Worm (Caenorhabditis elegans) whole organism, mixed stage, embryonic: Measurements from ENCODE around the gene H01M10.2.
A peak's percentile ranks its signal among the peaks of the same experiment; 100 is the strongest.

Experiments used
- M03D4.4 ChIP-seq: sonication (generic microtip); optimal IDR thresholded peaks from 2 replicates; lab custom pipeline; 2017; ENCODE audit warnings: mild to moderate bottlenecking, missing genetic modification characterization, missing compliant biosample characterization
- bed-3 ChIP-seq: fragments of 200-800 bp; sonication (Bioruptor generic); optimal IDR thresholded peaks from 3 replicates; lab custom pipeline; 2018; ENCODE audit warnings: mild to moderate bottlenecking, missing genetic modification characterization, moderate library complexity, missing compliant biosample characterization
- blmp-1 ChIP-seq: fragments of 150-350 bp; optimal IDR thresholded peaks from 2 replicates; lab custom pipeline; 2014; ENCODE audit warnings: missing biosample characterization, missing genetic modification characterization
- ceh-39 ChIP-seq: fragments of 150-350 bp; optimal IDR thresholded peaks from 2 replicates; lab custom pipeline; 2014; ENCODE audit warnings: missing biosample characterization, missing genetic modification characterization
- ceh-43 ChIP-seq: fragments of 200-800 bp; sonication (Bioruptor generic); optimal IDR thresholded peaks from 2 replicates; lab custom pipeline; 2018; ENCODE audit warnings: mild to moderate bottlenecking, missing genetic modification characterization, moderate library complexity, missing compliant biosample characterization
- ceh-83 ChIP-seq: fragments of 200-800 bp; sonication (Bioruptor generic); optimal IDR thresholded peaks from 2 replicates; lab custom pipeline; 2018; ENCODE audit warnings: mild to moderate bottlenecking, missing genetic modification characterization, missing compliant biosample characterization
- ces-1 ChIP-seq: fragments of 150-350 bp; optimal IDR thresholded peaks from 2 replicates; lab custom pipeline; 2014; ENCODE audit warnings: missing biosample characterization, missing genetic modification reagents, missing genetic modification characterization
- cnd-1 ChIP-seq: fragments of 200-800 bp; sonication (Bioruptor generic); optimal IDR thresholded peaks from 2 replicates; lab custom pipeline; 2018; ENCODE audit warnings: mild to moderate bottlenecking, missing genetic modification characterization, missing compliant biosample characterization
- drap-1 ChIP-seq: fragments of 200-800 bp; sonication (Bioruptor generic); optimal IDR thresholded peaks from 3 replicates; lab custom pipeline; 2018; ENCODE audit warnings: mild to moderate bottlenecking, missing genetic modification characterization, missing compliant biosample characterization
- elt-1 ChIP-seq: sonication (generic microtip); optimal IDR thresholded peaks from 2 replicates; lab custom pipeline; 2017; ENCODE audit warnings: missing genetic modification characterization, mild to moderate bottlenecking, missing compliant biosample characterization, antibody characterized with exemption, moderate library complexity, borderline replicate concordance; ENCODE audit not compliant: insufficient read depth
- elt-3 ChIP-seq: fragments of 150-350 bp; optimal IDR thresholded peaks from 2 replicates; lab custom pipeline; 2014; ENCODE audit warnings: missing biosample characterization, missing genetic modification characterization
- flh-1 ChIP-seq: fragments of 200-800 bp; sonication (Bioruptor generic); optimal IDR thresholded peaks from 2 replicates; lab custom pipeline; 2018; ENCODE audit warnings: mild to moderate bottlenecking, missing genetic modification characterization, moderate library complexity, missing compliant biosample characterization
- ham-2 ChIP-seq: fragments of 200-800 bp; sonication (Bioruptor generic); optimal IDR thresholded peaks from 2 replicates; lab custom pipeline; 2018; ENCODE audit warnings: mild to moderate bottlenecking, missing genetic modification characterization, missing compliant biosample characterization
- hlh-1 ChIP-seq: fragments of 150-350 bp; optimal IDR thresholded peaks from 2 replicates; lab custom pipeline; 2014; ENCODE audit warnings: missing biosample characterization, missing genetic modification reagents, missing genetic modification characterization
- lin-13 ChIP-seq: fragments of 150-350 bp; optimal IDR thresholded peaks from 2 replicates; lab custom pipeline; 2014; ENCODE audit warnings: missing biosample characterization, missing genetic modification characterization
- lin-32 ChIP-seq: fragments of 200-800 bp; sonication (Bioruptor generic); optimal IDR thresholded peaks from 2 replicates; lab custom pipeline; 2018; ENCODE audit warnings: mild to moderate bottlenecking, missing genetic modification characterization, missing compliant biosample characterization
- lsy-2 ChIP-seq: fragments of 150-350 bp; optimal IDR thresholded peaks from 2 replicates; lab custom pipeline; 2014; ENCODE audit warnings: missing biosample characterization, missing genetic modification characterization
- mab-5 ChIP-seq: fragments of 150-350 bp; optimal IDR thresholded peaks from 2 replicates; lab custom pipeline; 2014; ENCODE audit warnings: missing biosample characterization, missing genetic modification characterization
- mep-1 ChIP-seq: fragments of 150-350 bp; optimal IDR thresholded peaks from 2 replicates; lab custom pipeline; 2017; ENCODE audit warnings: missing biosample characterization, missing genetic modification reagents, missing genetic modification characterization, inconsistent platforms
- mls-2 ChIP-seq: sonication (generic microtip); optimal IDR thresholded peaks from 2 replicates; lab custom pipeline; 2016; ENCODE audit warnings: mild to moderate bottlenecking, missing genetic modification characterization, moderate library complexity, missing compliant biosample characterization
- nhr-12 ChIP-seq: fragments of 150-350 bp; optimal IDR thresholded peaks from 2 replicates; lab custom pipeline; 2014; ENCODE audit warnings: missing biosample characterization, missing genetic modification characterization
- nhr-2 ChIP-seq: fragments of 150-350 bp; optimal IDR thresholded peaks from 2 replicates; lab custom pipeline; 2014; ENCODE audit warnings: missing biosample characterization, missing genetic modification characterization
- nhr-237 ChIP-seq: fragments of 150-350 bp; optimal IDR thresholded peaks from 2 replicates; lab custom pipeline; 2014; ENCODE audit warnings: missing biosample characterization, missing genetic modification characterization
- nhr-28 ChIP-seq: fragments of 150-350 bp; optimal IDR thresholded peaks from 2 replicates; lab custom pipeline; 2014; ENCODE audit warnings: missing biosample characterization, missing genetic modification characterization
- nhr-76 ChIP-seq: sonication (generic microtip); optimal IDR thresholded peaks from 2 replicates; lab custom pipeline; 2017; ENCODE audit warnings: missing biosample characterization, missing genetic modification characterization
- pha-4 ChIP-seq: fragments of 150-350 bp; optimal IDR thresholded peaks from 2 replicates; lab custom pipeline; 2018; ENCODE audit warnings: missing biosample characterization, missing genetic modification reagents, missing genetic modification characterization
- sem-2 ChIP-seq: fragments of 200-800 bp; sonication (Bioruptor generic); optimal IDR thresholded peaks from 2 replicates; lab custom pipeline; 2018; ENCODE audit warnings: mild to moderate bottlenecking, missing genetic modification characterization, missing compliant biosample characterization
- snpc-4 ChIP-seq: fragments of 150-350 bp; optimal IDR thresholded peaks from 2 replicates; lab custom pipeline; 2014; ENCODE audit warnings: missing biosample characterization, missing genetic modification characterization
- sptf-1 ChIP-seq: sonication (generic microtip); optimal IDR thresholded peaks from 2 replicates; lab custom pipeline; 2017; ENCODE audit warnings: mild to moderate bottlenecking, missing genetic modification characterization, moderate library complexity, missing compliant biosample characterization
- tbx-8 ChIP-seq: fragments of 200-800 bp; sonication (Bioruptor generic); optimal IDR thresholded peaks from 2 replicates; lab custom pipeline; 2018; ENCODE audit warnings: mild to moderate bottlenecking, missing genetic modification characterization, moderate library complexity, missing compliant biosample characterization
- unc-120 ChIP-seq: sonication (generic microtip); optimal IDR thresholded peaks from 2 replicates; lab custom pipeline; 2017; ENCODE audit warnings: missing genetic modification characterization, missing compliant biosample characterization; ENCODE audit not compliant: poor library complexity, severe bottlenecking
- unc-39 ChIP-seq: fragments of 150-350 bp; optimal IDR thresholded peaks from 2 replicates; lab custom pipeline; 2014; ENCODE audit warnings: missing biosample characterization, missing genetic modification characterization
- unc-62 ChIP-seq: fragments of 150-350 bp; optimal IDR thresholded peaks from 2 replicates; lab custom pipeline; 2014; ENCODE audit warnings: missing biosample characterization, missing genetic modification reagents, missing genetic modification characterization
- zip-8 ChIP-seq: fragments of 150-350 bp; optimal IDR thresholded peaks from 2 replicates; lab custom pipeline; 2014; ENCODE audit warnings: missing biosample characterization, missing genetic modification characterization
- ztf-11 ChIP-seq: fragments of 150-350 bp; optimal IDR thresholded peaks from 2 replicates; lab custom pipeline; 2014; ENCODE audit warnings: missing biosample characterization, missing genetic modification characterization

Gene H01M10.2

ce11 chrX:2551450-2551849 is 34.1 kb downstream of the H01M10.2 start:
- no peak for TF ChIP-seq nhr-76 (tag; lab: Kevin White, UChicago)

ce11 chrX:2550665-2551064 is 34.9 kb downstream of the H01M10.2 start:
- TF ChIP-seq pha-4 (tag; lab: Kevin White, UChicago) (no peak), ces-1 (peak; percentile 1)

- TF ChIP-seq sem-2 (GFP tag; lab: Kevin White, UChicago) (peak; percentile 85), ces-1 (no peak), mep-1 (tag; lab: Kevin White, UChicago) (peak; percentile 34), ham-2 (GFP tag; lab: Kevin White, UChicago) (peak; percentile 90), nhr-237 (tag; lab: Kevin White, UChicago) (peak; percentile 41), lin-13 (tag; lab: Kevin White, UChicago) (peak; percentile 16), ztf-11 (tag; lab: Kevin White, UChicago) (no peak), elt-1 (no peak), tbx-8 (peak; percentile 50), unc-62 (GFP tag; lab: Kevin White, UChicago) (peak; percentile 59), nhr-28 (no peak), lsy-2 (no peak), cnd-1 (peak; percentile 93), nhr-2 (tag; lab: Kevin White, UChicago) (no peak), ceh-39 (tag; lab: Kevin White, UChicago) (no peak), hlh-1 (tag; lab: Kevin White, UChicago) (peak; percentile 69), blmp-1 (no peak), elt-3 (tag; lab: Kevin White, UChicago) (no peak), lin-32 (GFP tag; lab: Kevin White, UChicago) (peak; percentile 82), zip-8 (no peak), unc-39 (tag; lab: Kevin White, UChicago) (no peak), ceh-83 (GFP tag; lab: Kevin White, UChicago) (peak; percentile 95), nhr-12 (tag; lab: Kevin White, UChicago) (no peak), M03D4.4 (tag; lab: Kevin White, UChicago) (peak; percentile 89), unc-120 (tag; lab: Kevin White, UChicago) (peak; percentile 86), nhr-76 (tag; lab: Kevin White, UChicago) (no peak), drap-1 (GFP tag; lab: Kevin White, UChicago) (peak; percentile 90), sptf-1 (tag; lab: Kevin White, UChicago) (peak; percentile 92), mls-2 (tag; lab: Kevin White, UChicago) (peak; percentile 94), pha-4 (tag; lab: Kevin White, UChicago) (peak; percentile 33), flh-1 (GFP tag; lab: Kevin White, UChicago) (peak; percentile 82), mab-5 (tag; lab: Kevin White, UChicago) (no peak), bed-3 (GFP tag; lab: Kevin White, UChicago) (peak; percentile 78), ceh-43 (GFP tag; lab: Kevin White, UChicago) (peak; percentile 84), snpc-4 (tag; lab: Kevin White, UChicago) (no peak)
Observed at ce11 chrX:2549322-2549721, 36.2 kb downstream of the H01M10.2 start.

- TF ChIP-seq mls-2 (tag; lab: Kevin White, UChicago) = no peak
- no peak for TF ChIP-seq elt-3 (tag; lab: Kevin White, UChicago)
- TF ChIP-seq ces-1 = no peak
- no peak for TF ChIP-seq sptf-1 (tag; lab: Kevin White, UChicago)
- TF ChIP-seq pha-4 (tag; lab: Kevin White, UChicago) = no peak
- no peak for TF ChIP-seq ceh-39 (tag; lab: Kevin White, UChicago)
- TF ChIP-seq unc-62 (GFP tag; lab: Kevin White, UChicago) = no peak
- TF ChIP-seq lin-32 (GFP tag; lab: Kevin White, UChicago) = no peak
- TF ChIP-seq nhr-28 = no peak
- no peak for TF ChIP-seq lin-13 (tag; lab: Kevin White, UChicago)
- TF ChIP-seq zip-8 = no peak
- TF ChIP-seq ztf-11 (tag; lab: Kevin White, UChicago) = no peak
- TF ChIP-seq blmp-1 = no peak
- TF ChIP-seq mab-5 (tag; lab: Kevin White, UChicago) = no peak
- TF ChIP-seq cnd-1 = no peak
Observed at ce11 chrX:2548884-2549283, 36.7 kb downstream of the H01M10.2 start, which contains the start of gene smvt-1. Gene smvt-1 (minus strand): TSS chrX:2548984.
